Worm (Caenorhabditis elegans) whole organism, early embryonic: Measurements from ENCODE around the gene Y39B6A.37.

Source experiments
- B0310.2 ChIP-seq: sonication (generic microtip); optimal IDR thresholded peaks from 2 replicates; lab custom pipeline; 2016; ENCODE audit warnings: mild to moderate bottlenecking, missing genetic modification characterization, missing compliant biosample characterization
- F13C5.2 ChIP-seq: sonication (generic microtip); optimal IDR thresholded peaks from 2 replicates; lab custom pipeline; 2017; ENCODE audit warnings: mild to moderate bottlenecking, missing genetic modification characterization, inconsistent platforms, missing compliant biosample characterization
- aly-1 ChIP-seq: sonication (generic microtip); optimal IDR thresholded peaks from 2 replicates; lab custom pipeline; 2016; ENCODE audit warnings: missing genetic modification characterization, missing compliant biosample characterization
- ama-1 ChIP-seq: fragments of 150-350 bp; optimal IDR thresholded peaks from 2 replicates; lab custom pipeline; 2014
- ceh-13 ChIP-seq: fragments of 200-800 bp; sonication (Bioruptor generic); optimal IDR thresholded peaks from 2 replicates; lab custom pipeline; 2018; ENCODE audit warnings: mild to moderate bottlenecking, missing genetic modification characterization, missing compliant biosample characterization
- ceh-36 ChIP-seq: sonication (generic microtip); optimal IDR thresholded peaks from 2 replicates; lab custom pipeline; 2016; ENCODE audit warnings: missing genetic modification characterization, inconsistent platforms, missing compliant biosample characterization
- ets-7 ChIP-seq: sonication (generic microtip); optimal IDR thresholded peaks from 2 replicates; lab custom pipeline; 2016; ENCODE audit warnings: missing genotype, missing genetic modification characterization, missing compliant biosample characterization
- flt-1 ChIP-seq: fragments of 200-800 bp; sonication (Bioruptor generic); IDR thresholded peaks from 2 replicates; pipeline ENCODE4 v1.3.6; 2022; ENCODE audit warnings: missing genetic modification characterization, missing compliant biosample characterization
- hmbx-1 ChIP-seq: sonication (generic microtip); optimal IDR thresholded peaks from 2 replicates; lab custom pipeline; 2016; ENCODE audit warnings: mild to moderate bottlenecking, missing genetic modification characterization, missing compliant biosample characterization
- hmg-4 ChIP-seq: fragments of 200-800 bp; sonication (Bioruptor generic); optimal IDR thresholded peaks from 2 replicates; lab custom pipeline; 2018; ENCODE audit warnings: mild to moderate bottlenecking, missing genetic modification characterization, missing compliant biosample characterization
- hnd-1 ChIP-seq: sonication (generic microtip); optimal IDR thresholded peaks from 2 replicates; lab custom pipeline; 2016; ENCODE audit warnings: missing genetic modification characterization, missing compliant biosample characterization
- pes-1 ChIP-seq: fragments of 200-800 bp; sonication (Bioruptor generic); IDR thresholded peaks from 2 replicates; pipeline ENCODE4 v1.3.6; 2022; ENCODE audit warnings: missing genetic modification reagents, missing genetic modification characterization, missing compliant biosample characterization
- scrt-1 ChIP-seq: fragments of 200-800 bp; sonication (Bioruptor generic); IDR thresholded peaks from 2 replicates; pipeline ENCODE4 v1.3.6; 2022; ENCODE audit warnings: missing genetic modification characterization, missing compliant biosample characterization
- sea-1 ChIP-seq: fragments of 200-800 bp; sonication (Bioruptor generic); conservative IDR thresholded peaks from 2 replicates; pipeline ENCODE4 v1.3.6; 2022; ENCODE audit warnings: missing genetic modification characterization, missing compliant biosample characterization
- tbx-11 ChIP-seq: fragments of 200-800 bp; sonication (Bioruptor generic); IDR thresholded peaks from 2 replicates; pipeline ENCODE4 v1.3.6; 2022; ENCODE audit warnings: missing genetic modification characterization, missing compliant biosample characterization
- tbx-37 ChIP-seq: fragments of 200-800 bp; sonication (Bioruptor generic); conservative IDR thresholded peaks from 2 replicates; pipeline ENCODE4 v1.3.6; 2022; ENCODE audit warnings: missing genetic modification reagents, missing genetic modification characterization, missing compliant biosample characterization
- tra-4 ChIP-seq: sonication (generic microtip); optimal IDR thresholded peaks from 2 replicates; lab custom pipeline; 2017; ENCODE audit warnings: missing genetic modification characterization, missing compliant biosample characterization

The Y39B6A.37 gene

DNA sequence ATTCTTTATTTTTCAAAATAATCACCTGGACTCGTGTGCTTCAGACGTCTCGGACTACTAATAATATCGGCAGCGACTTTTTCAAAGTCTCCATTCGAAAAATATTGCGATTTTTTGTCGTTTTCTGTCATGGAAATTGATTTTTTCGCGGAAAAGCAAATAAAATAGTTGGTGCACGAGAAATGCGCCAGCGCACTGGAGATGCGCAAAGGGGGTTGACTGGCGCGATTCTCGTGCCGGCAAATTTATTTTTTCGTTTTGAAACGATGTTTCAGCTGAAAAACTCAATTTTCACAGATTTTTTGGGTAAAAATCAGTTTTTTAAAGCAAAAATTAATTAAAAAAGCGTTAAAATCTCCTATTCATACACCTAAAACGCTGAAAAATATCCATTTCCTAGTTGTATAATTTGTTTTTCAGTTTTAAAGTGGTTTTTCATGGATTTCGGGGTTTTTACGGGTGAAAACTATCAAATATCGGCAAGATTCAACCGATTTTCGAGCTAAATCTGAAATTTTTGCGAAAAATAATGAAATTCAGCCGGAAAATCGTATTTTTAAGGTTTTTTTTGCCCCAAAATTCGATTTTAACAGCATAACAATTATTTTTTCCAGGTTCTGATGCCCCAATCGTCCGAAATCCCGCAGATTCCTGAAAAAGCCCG, at the start of gene Y39B6A.37, which contains the start of gene reps-1:
Gene Y39B6A.37, plus strand, starts transcription at position 614 of the 664 bp plus-strand sequence.
Gene reps-1, minus strand, starts transcription at position 263 of the 664 bp plus-strand sequence.
- TF ChIP-seq ceh-36 (no peak), hmg-4 (no peak), hnd-1 (tag; lab: Kevin White, UChicago) (no peak), pes-1 (peak; percentile 43; the same call in 1 of the 2 replicates), F13C5.2 (tag; lab: Kevin White, UChicago) (peak; percentile 34), flt-1 (GFP tag; lab: Robert Waterston, UW) (no peak), sea-1 (no peak), scrt-1 (GFP tag; lab: Robert Waterston, UW) (no peak), tbx-11 (GFP tag; lab: Robert Waterston, UW) (no peak), aly-1 (no peak)

DNA sequence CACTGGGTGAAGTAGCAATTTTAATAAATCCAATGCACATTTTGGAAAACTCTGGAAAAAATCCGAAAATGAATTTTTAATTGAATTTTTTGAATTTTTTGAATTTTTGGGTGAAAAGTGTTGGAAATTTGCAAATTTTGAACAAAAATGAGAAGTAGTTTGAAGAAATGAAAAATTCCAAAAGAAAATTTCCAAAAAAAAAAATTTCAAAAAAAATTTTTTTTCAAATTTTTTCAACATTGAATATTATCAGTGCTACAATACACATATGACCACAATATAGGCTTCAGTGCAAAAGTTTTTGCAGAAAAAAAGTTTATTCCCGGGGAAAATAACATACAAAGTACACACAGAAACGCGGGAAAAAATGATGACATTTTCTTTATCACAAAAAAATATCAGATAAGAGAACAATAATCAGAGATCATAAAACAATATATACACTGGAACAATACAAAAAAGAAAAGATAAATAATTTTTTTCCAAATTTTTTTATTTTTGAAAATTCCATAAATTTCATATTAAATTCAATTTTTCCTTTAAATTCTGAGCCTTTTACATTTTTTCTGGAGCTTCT, 33.3 kb upstream of the Y39B6A.37 start, which contains the start of gene hrg-10:
Gene hrg-10, minus strand, starts transcription at position 51 of the 577 bp plus-strand sequence.
- TF ChIP-seq ama-1 (lab: Kevin White, UChicago) (no peak), sea-1 (no peak), hmg-4 (no peak), scrt-1 (GFP tag; lab: Robert Waterston, UW) (no peak), F13C5.2 (tag; lab: Kevin White, UChicago) (no peak), tra-4 (no peak), ceh-36 (no peak)

DNA sequence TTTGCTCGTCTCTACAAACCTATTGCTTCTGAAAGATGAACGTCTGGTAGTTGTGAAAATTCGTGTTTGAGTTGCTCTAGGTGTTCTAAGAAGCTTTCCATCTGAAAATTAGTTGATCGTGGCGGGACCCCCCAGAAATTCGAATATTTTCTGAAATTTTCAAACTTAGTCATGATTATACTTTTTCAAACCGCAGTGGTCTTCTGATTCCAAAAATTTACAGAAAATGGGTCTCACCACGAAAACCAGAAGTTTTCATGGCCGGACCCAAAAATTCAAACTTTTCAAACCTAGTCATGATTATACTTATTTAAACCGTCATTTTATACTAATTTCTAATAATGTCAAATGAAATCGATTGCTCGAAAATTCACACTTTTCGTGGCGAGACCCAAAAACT, 30.6 kb upstream of the Y39B6A.37 start, which contains the start of gene ztf-20:
Gene ztf-20, minus strand, starts transcription at position 101 of the 400 bp plus-strand sequence.
- TF ChIP-seq aly-1: no peak
- no peak for TF ChIP-seq hmg-4
- no peak for TF ChIP-seq scrt-1 (GFP tag; lab: Robert Waterston, UW)
- TF ChIP-seq tbx-37 (GFP tag; lab: Robert Waterston, UW): no peak
- TF ChIP-seq B0310.2: no peak
- no peak for TF ChIP-seq ets-7 (tag; lab: Kevin White, UChicago)
- no peak for TF ChIP-seq tbx-11 (GFP tag; lab: Robert Waterston, UW)
- no peak for TF ChIP-seq ceh-36
- TF ChIP-seq sea-1: no peak
- no peak for TF ChIP-seq F13C5.2 (tag; lab: Kevin White, UChicago)
- no peak for TF ChIP-seq flt-1 (GFP tag; lab: Robert Waterston, UW)

DNA sequence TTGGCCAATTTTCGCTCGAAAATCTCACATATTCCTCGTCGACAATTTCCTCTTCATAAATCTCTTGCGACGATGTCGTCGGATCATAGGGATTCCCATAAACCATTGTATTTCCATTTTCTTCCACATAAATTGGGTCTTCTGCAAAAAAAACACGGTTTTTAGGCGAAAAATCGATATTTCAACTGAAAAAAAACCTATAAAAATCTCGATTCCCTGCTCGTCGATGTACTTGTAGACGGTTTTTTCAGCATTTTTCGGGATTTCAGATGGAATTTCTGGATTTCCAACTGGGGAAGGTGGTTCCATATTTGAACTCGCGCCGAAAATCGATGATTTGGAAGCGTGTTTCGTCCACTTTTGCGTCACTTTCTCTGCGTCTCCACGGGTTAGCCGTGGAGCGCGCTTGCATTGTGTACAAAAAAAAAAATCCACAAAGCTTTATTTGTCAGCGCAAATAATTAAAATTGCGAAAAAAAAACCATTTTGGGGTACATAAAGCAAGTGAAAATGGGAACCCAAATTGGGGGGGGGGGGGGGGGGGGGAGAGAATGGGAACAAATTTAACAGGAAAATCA, 23.1 kb upstream of the Y39B6A.37 start, which contains the start of gene Y39B6A.43:
Gene Y39B6A.43, minus strand, starts transcription at position 351 of the 578 bp plus-strand sequence.
- TF ChIP-seq F13C5.2 (tag; lab: Kevin White, UChicago) (peak; percentile 87), flt-1 (GFP tag; lab: Robert Waterston, UW) (peak; percentile 61; the same call in 1 of the 2 replicates), hnd-1 (tag; lab: Kevin White, UChicago) (no peak), aly-1 (no peak), tbx-37 (GFP tag; lab: Robert Waterston, UW) (0 out of 2 replicates have a peak, but pooled peaks have one; percentile 26), pes-1 (peak; percentile 54), tra-4 (no peak), hmg-4 (peak; percentile 28), B0310.2 (peak; percentile 6)

DNA sequence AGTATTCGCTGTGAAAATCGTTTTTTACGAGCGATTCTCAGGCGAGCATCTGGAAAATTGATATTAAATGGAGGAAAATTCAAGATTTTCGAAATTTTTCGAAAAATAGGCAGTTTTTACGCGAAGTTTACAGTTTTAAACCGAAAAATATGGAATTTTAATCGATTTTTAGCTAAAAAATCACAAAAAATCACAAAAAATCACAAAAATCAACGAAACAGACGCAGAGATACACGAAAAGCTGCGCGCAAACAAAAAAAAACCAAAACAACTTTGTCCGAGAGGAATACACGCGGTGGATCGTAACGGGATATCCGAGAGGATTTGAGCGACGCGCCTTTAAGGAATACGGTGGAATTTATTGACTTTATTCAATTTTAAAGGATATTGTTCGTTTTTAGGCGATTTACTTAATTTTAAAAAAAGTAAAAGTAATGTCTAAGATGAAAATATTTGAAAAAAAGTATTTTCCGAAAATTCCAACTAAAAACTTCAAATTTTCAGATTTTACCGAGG, 21.0 kb upstream of the Y39B6A.37 start, which contains the start of gene Y39B6A.42:
Gene Y39B6A.42, minus strand, starts transcription at position 51 of the 516 bp plus-strand sequence.
- TF ChIP-seq tra-4 (no peak), B0310.2 (no peak), hmbx-1 (tag; lab: Kevin White, UChicago) (no peak), ets-7 (tag; lab: Kevin White, UChicago) (no peak), ama-1 (lab: Kevin White, UChicago) (no peak), aly-1 (no peak), sea-1 (no peak), F13C5.2 (tag; lab: Kevin White, UChicago) (no peak), hnd-1 (tag; lab: Kevin White, UChicago) (no peak), tbx-37 (GFP tag; lab: Robert Waterston, UW) (no peak), hmg-4 (no peak), tbx-11 (GFP tag; lab: Robert Waterston, UW) (no peak), flt-1 (GFP tag; lab: Robert Waterston, UW) (no peak)

DNA sequence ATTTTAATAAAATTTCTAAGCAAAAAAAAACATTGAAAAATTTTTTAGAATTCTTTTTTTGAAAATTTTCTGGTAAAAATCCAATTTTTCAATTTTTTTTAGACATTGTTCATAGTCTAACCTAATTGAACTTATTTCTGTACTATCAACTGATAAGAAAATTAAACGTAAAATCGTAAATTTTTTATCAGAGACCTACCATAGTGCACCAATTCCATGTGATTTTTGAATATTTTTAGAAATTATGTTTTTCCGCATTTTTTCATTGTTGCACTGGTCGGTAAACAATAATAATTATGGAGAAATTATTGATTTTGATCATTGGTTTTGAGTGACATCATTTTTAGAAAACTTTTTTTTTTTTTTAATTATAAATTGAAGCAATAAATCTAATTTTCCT, 14.1 kb upstream of the Y39B6A.37 start:
- no peak for TF ChIP-seq tbx-11 (GFP tag; lab: Robert Waterston, UW)
- no peak for TF ChIP-seq F13C5.2 (tag; lab: Kevin White, UChicago)
- no peak for TF ChIP-seq scrt-1 (GFP tag; lab: Robert Waterston, UW)
- TF ChIP-seq ceh-36: no peak
- no peak for TF ChIP-seq hmg-4
- TF ChIP-seq flt-1 (GFP tag; lab: Robert Waterston, UW): no peak
- TF ChIP-seq B0310.2: no peak
- TF ChIP-seq tra-4: no peak
- no peak for TF ChIP-seq hnd-1 (tag; lab: Kevin White, UChicago)
- TF ChIP-seq ceh-13 (GFP tag; lab: Kevin White, UChicago): no peak
- TF ChIP-seq tbx-37 (GFP tag; lab: Robert Waterston, UW): no peak
- no peak for TF ChIP-seq pes-1
- TF ChIP-seq ama-1 (lab: Kevin White, UChicago): no peak
- no peak for TF ChIP-seq ets-7 (tag; lab: Kevin White, UChicago)
- TF ChIP-seq aly-1: no peak
- no peak for TF ChIP-seq sea-1
- no peak for TF ChIP-seq hmbx-1 (tag; lab: Kevin White, UChicago)

DNA sequence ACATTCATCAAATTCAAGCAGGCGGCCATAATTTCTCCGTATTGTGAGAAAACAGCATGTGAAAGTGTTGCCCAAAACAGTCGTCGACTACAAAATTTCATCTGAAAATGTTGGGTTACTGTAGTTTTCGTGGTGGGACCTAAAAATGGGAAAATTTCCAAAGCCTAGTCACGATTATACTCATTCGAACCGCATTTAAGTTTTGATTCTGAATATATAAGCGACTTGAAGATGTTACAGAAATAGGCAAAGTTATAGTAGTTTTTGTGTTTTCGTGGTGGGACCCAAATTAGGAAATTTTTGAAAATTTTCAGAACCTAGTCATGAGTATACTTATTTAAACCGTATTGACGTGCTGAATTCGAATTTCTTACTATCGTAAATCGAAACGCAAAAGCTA, 12.8 kb upstream of the Y39B6A.37 start, which contains the start of gene Y39B6A.41:
Gene Y39B6A.41, minus strand, starts transcription at position 101 of the 400 bp plus-strand sequence.
- TF ChIP-seq sea-1 (no peak), flt-1 (GFP tag; lab: Robert Waterston, UW) (no peak), ets-7 (tag; lab: Kevin White, UChicago) (no peak)
